Worm (Caenorhabditis elegans) whole organism, L4 larva: ENCODE results near the gene F28A10.4.

Source experiments
- T20F7.1 ChIP-seq: fragments of 200-800 bp; sonication (Bioruptor generic); optimal IDR thresholded peaks from 2 replicates; lab custom pipeline; 2018; ENCODE audit warnings: mild to moderate bottlenecking, missing genetic modification characterization, missing compliant biosample characterization
- aha-1 ChIP-seq: fragments of 150-350 bp; peaks from one replicate; lab custom pipeline; 2014; ENCODE audit warnings: missing biosample characterization, missing genetic modification characterization
- ces-1 ChIP-seq: fragments of 150-350 bp; sonication (generic microtip); optimal IDR thresholded peaks from 4 replicates; lab custom pipeline; 2014; ENCODE audit warnings: missing biosample characterization, missing genetic modification reagents, missing genetic modification characterization
- dmd-9 ChIP-seq: fragments of 200-800 bp; sonication (Bioruptor generic); IDR thresholded peaks from 2 replicates; pipeline ENCODE4 v1.3.6; 2022; ENCODE audit warnings: missing genetic modification reagents, missing genetic modification characterization, missing compliant biosample characterization
- lin-13 ChIP-seq: fragments of 150-350 bp; optimal IDR thresholded peaks from 2 replicates; lab custom pipeline; 2014; ENCODE audit warnings: missing biosample characterization, missing genetic modification reagents, missing genetic modification characterization
- lir-3 ChIP-seq: sonication (generic microtip); optimal IDR thresholded peaks from 2 replicates; lab custom pipeline; 2016; ENCODE audit warnings: mild to moderate bottlenecking, missing genetic modification characterization, missing compliant biosample characterization
- madf-5 ChIP-seq, 2 experiments: fragments of 200-800 bp; sonication (Bioruptor generic); IDR thresholded peaks; 2 replicates each; pipeline ENCODE4 v1.3.6; 2022; ENCODE audit warnings: missing compliant biosample characterization in 2 of 2, missing genetic modification characterization in 2 of 2
- mdt-29 ChIP-seq: fragments of 200-800 bp; sonication (Bioruptor generic); IDR thresholded peaks from 2 replicates; pipeline ENCODE4 v1.3.6; 2022; ENCODE audit warnings: missing genetic modification reagents, missing genetic modification characterization, missing compliant biosample characterization
- mep-1 ChIP-seq: fragments of 150-350 bp; sonication (generic microtip); optimal IDR thresholded peaks from 3 replicates; lab custom pipeline; 2014; ENCODE audit warnings: missing biosample characterization, missing genetic modification characterization
- nhr-28 ChIP-seq: fragments of 150-350 bp; optimal IDR thresholded peaks from 2 replicates; lab custom pipeline; 2014; ENCODE audit warnings: missing biosample characterization, missing genetic modification characterization
- nhr-76 ChIP-seq: fragments of 150-350 bp; optimal IDR thresholded peaks from 2 replicates; lab custom pipeline; 2014; ENCODE audit warnings: missing biosample characterization, missing genetic modification characterization
- rbr-2 ChIP-seq: sonication (generic microtip); optimal IDR thresholded peaks from 2 replicates; lab custom pipeline; 2016; ENCODE audit warnings: missing genotype, missing genetic modification characterization, missing compliant biosample characterization
- zfp-2 ChIP-seq: sonication (generic microtip); optimal IDR thresholded peaks from 2 replicates; lab custom pipeline; 2016; ENCODE audit warnings: mild to moderate bottlenecking, missing genetic modification characterization, missing compliant biosample characterization

DNA sequence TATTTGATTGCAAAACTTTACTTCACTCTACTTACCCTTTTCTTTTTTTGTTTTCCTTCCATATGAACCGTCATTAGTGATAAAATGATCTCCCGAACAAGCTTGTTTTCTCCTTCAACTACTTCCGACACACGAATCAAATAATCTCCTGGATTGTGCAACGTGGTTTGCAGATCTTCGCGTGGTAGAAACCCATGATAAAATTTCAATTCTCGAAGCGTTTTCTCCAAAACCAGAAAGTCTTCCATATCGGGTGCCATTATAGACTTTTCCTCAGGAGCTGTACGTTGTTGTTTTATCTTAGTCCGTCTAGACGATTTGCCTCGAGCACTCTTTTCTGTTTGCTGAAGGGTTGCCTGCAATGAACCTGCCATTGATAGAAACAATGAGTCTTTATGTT is 46.6 kb upstream of the F28A10.4 start:
- TF ChIP-seq mep-1 (tag; lab: Kevin White, UChicago) (no peak), mdt-29 (GFP tag; lab: Robert Waterston, UW) (no peak), ces-1 (no peak), nhr-76 (tag; lab: Kevin White, UChicago) (no peak), madf-5 (GFP tag; IDR thresholded peaks at IDR 0.05; lab: Robert Waterston, UW) (no peak), nhr-28 (tag; lab: Kevin White, UChicago) (no peak), dmd-9 (GFP tag; lab: Robert Waterston, UW) (no peak), lin-13 (GFP tag; lab: Kevin White, UChicago) (no peak), aha-1 (tag; lab: Kevin White, UChicago) (peak; percentile 91), T20F7.1 (no peak), lir-3 (tag; lab: Kevin White, UChicago) (no peak), zfp-2 (tag; lab: Kevin White, UChicago) (no peak), rbr-2 (no peak)
